Worm (Caenorhabditis elegans) whole organism, L2 larva: Measurements from ENCODE around the gene gpa-13.

ENCODE experiments used
- blmp-1 ChIP-seq: sonication (generic microtip); optimal IDR thresholded peaks from 2 replicates; lab custom pipeline; 2017; ENCODE audit warnings: missing genetic modification characterization, mild to moderate bottlenecking, missing compliant biosample characterization, antibody characterized with exemption, moderate library complexity; ENCODE audit not compliant: insufficient read depth
- nhr-237 ChIP-seq: fragments of 150-350 bp; optimal IDR thresholded peaks from 2 replicates; lab custom pipeline; 2014; ENCODE audit warnings: missing biosample characterization, missing genetic modification characterization
- zag-1 ChIP-seq: fragments of 150-350 bp; optimal IDR thresholded peaks from 2 replicates; lab custom pipeline; 2014; ENCODE audit warnings: missing biosample characterization, missing genetic modification characterization

DNA sequence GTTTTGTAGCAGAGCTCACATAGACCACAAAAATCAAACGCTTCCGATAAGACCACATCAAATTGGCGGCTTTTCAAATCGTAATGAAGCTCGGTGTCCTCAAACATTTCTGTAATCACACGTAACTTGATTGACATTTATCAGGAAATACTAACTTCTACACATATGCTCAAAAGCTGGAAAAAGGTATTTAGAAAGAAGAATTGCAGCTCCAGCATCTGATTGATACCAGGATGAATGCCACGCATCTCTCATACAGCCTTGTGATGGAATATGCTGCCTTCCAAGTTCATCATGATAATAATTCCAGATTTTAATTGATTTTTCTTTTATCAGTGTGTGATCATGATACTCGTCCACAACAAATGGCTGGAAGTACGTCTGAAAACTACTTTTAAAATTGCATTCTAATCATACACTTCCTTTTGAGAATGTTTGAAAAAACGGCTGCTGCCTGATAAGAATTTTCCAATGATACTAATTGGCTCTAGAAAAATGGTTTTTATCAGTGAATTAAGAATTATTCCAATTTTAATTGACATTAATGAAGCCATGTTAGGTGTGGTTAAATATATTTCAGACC, 42.3 kb upstream of the gpa-13 start:
- TF ChIP-seq nhr-237 (tag; lab: Kevin White, UChicago) (no peak), blmp-1 (tag; lab: Kevin White, UChicago) (no peak), zag-1 (tag; lab: Kevin White, UChicago) (no peak)
